Fruit fly (Drosophila melanogaster) whole organism, adult: Measurements from ENCODE around the gene Ts.

Experiments used
- CG11617 ChIP-seq: fragments of 200-800 bp; sonication (Bioruptor generic); optimal IDR thresholded peaks from 2 replicates; lab custom pipeline; 2017; ENCODE audit warnings: mild to moderate bottlenecking, missing biosample characterization, missing genetic modification reagents, missing genetic modification characterization
- CG12768 ChIP-seq: fragments of 200-800 bp; sonication (Bioruptor generic); optimal IDR thresholded peaks from 2 replicates; lab custom pipeline; 2017; ENCODE audit warnings: missing biosample characterization, missing genetic modification characterization, mild to moderate bottlenecking, moderate library complexity, missing genetic modification reagents
- CG14711 ChIP-seq: fragments of 200-800 bp; sonication (Bioruptor generic); optimal IDR thresholded peaks from 2 replicates; lab custom pipeline; 2018; ENCODE audit warnings: missing biosample characterization, mild to moderate bottlenecking, missing genetic modification characterization, moderate library complexity
- CG1620 ChIP-seq: fragments of 200-800 bp; sonication (Bioruptor generic); optimal IDR thresholded peaks from 2 replicates; lab custom pipeline; 2016; ENCODE audit warnings: missing biosample characterization, missing genetic modification characterization
- CG33017 ChIP-seq: fragments of 200-800 bp; sonication (Bioruptor generic); optimal IDR thresholded peaks from 2 replicates; lab custom pipeline; 2018; ENCODE audit warnings: missing biosample characterization, mild to moderate bottlenecking, missing genetic modification characterization, moderate library complexity
- CG5204 ChIP-seq: fragments of 200-800 bp; sonication (Bioruptor generic); optimal IDR thresholded peaks from 2 replicates; lab custom pipeline; 2016; ENCODE audit warnings: missing biosample characterization, missing genetic modification characterization
- CG7045 ChIP-seq: fragments of 200-800 bp; sonication (Bioruptor generic); optimal IDR thresholded peaks from 2 replicates; lab custom pipeline; 2017; ENCODE audit warnings: missing biosample characterization, mild to moderate bottlenecking, missing genetic modification characterization
- CG7101 ChIP-seq: fragments of 200-800 bp; sonication (Bioruptor generic); optimal IDR thresholded peaks from 2 replicates; lab custom pipeline; 2018; ENCODE audit warnings: missing biosample characterization, mild to moderate bottlenecking, missing genetic modification characterization, moderate library complexity
- Clk ChIP-seq: fragments of 200-800 bp; sonication (Bioruptor generic); optimal IDR thresholded peaks from 2 replicates; lab custom pipeline; 2017; ENCODE audit warnings: missing biosample characterization, missing genetic modification characterization
- Crg-1 ChIP-seq: fragments of 200-800 bp; sonication (Bioruptor generic); optimal IDR thresholded peaks from 2 replicates; lab custom pipeline; 2016; ENCODE audit warnings: missing biosample characterization, missing genetic modification characterization
- Hr96 ChIP-seq: fragments of 200-800 bp; sonication (Bioruptor generic); optimal IDR thresholded peaks from 2 replicates; lab custom pipeline; 2016; ENCODE audit warnings: missing biosample characterization, missing genetic modification characterization
- Mnt ChIP-seq: fragments of 200-800 bp; sonication (Bioruptor generic); optimal IDR thresholded peaks from 2 replicates; lab custom pipeline; 2016; ENCODE audit warnings: missing biosample characterization, mild to moderate bottlenecking, missing genetic modification characterization
- bab1 ChIP-seq: fragments of 200-800 bp; sonication (Bioruptor generic); optimal IDR thresholded peaks from 3 replicates; lab custom pipeline; 2019; ENCODE audit warnings: missing biosample characterization, mild to moderate bottlenecking, missing genetic modification characterization, moderate library complexity
- cic ChIP-seq: fragments of 200-800 bp; sonication (Bioruptor generic); optimal IDR thresholded peaks from 2 replicates; lab custom pipeline; 2017; ENCODE audit warnings: missing biosample characterization, mild to moderate bottlenecking, missing genetic modification characterization, moderate library complexity
- cnc ChIP-seq, 2 experiments: fragments of >200 bp; optimal IDR thresholded peaks; 2 replicates each; lab custom pipeline; 2017
- kay ChIP-seq: fragments of 200-800 bp; sonication (Bioruptor generic); peaks from one replicate; lab custom pipeline; 2016; ENCODE audit warnings: missing biosample characterization, missing genetic modification characterization, borderline replicate concordance
- ovo ChIP-seq: fragments of 200-800 bp; sonication (Bioruptor generic); optimal IDR thresholded peaks from 2 replicates; lab custom pipeline; 2016; ENCODE audit warnings: missing biosample characterization, missing genetic modification characterization
- pad ChIP-seq: fragments of 200-800 bp; sonication (Bioruptor generic); optimal IDR thresholded peaks from 3 replicates; lab custom pipeline; 2017; ENCODE audit warnings: missing biosample characterization, missing genetic modification characterization, mild to moderate bottlenecking, moderate library complexity, missing genetic modification reagents
- tj ChIP-seq: fragments of 200-800 bp; sonication (Bioruptor generic); optimal IDR thresholded peaks from 3 replicates; lab custom pipeline; 2017; ENCODE audit warnings: missing biosample characterization, mild to moderate bottlenecking, missing genetic modification characterization, moderate library complexity
- toe ChIP-seq: fragments of 200-800 bp; sonication (Bioruptor generic); optimal IDR thresholded peaks from 2 replicates; lab custom pipeline; 2016; ENCODE audit warnings: missing biosample characterization, missing genetic modification characterization

Gene Ts

DNA sequence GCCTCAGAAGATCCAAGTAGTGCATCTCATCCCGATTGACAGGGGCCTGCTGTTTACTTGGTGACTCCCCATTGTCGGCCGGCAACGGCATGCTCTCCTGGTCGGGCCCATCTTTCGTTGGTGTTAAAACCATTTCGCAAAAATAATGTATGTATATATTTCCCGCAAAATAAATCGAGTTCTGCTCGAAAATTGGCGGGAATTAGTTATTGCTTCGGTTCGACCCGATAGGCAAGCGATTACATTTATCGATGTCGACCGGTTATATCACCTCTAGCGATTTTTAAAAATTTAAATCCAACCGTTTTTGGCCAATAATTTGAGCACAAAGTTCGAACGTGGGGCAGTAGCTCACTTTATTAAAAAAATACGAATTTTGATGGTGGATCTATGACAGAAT, at the start of gene Ts:
TSS of gene Ts (minus strand) at position 201 of the 400 bp plus-strand sequence.
- TF ChIP-seq CG5204 (GFP tag; lab: Kevin White, UChicago) = no peak
- TF ChIP-seq bab1 (GFP tag; lab: Kevin White, UChicago) = peak; percentile 34

DNA sequence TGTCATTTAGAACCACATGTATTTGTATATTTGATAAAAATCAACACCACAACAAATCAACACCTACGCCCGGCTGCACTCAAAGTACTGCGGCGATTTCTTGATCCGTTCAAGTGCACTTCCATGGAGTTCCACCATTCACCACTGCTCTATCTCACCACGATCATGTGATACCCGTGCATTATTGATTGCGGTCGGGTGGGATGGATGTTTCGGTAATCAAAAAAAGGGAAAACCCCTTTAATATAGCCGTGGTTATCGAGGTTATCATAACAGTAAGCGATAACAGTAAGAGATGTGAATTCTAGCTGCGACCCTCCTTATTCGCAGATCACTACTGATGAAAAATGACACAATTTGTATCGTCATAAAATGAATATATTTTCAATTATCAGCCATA, 48.8 kb upstream of the Ts start, which contains the start of the genes CG17224 and CG17264:
TSS of gene CG17224 (minus strand) at position 97 of the 400 bp plus-strand sequence.
TSS of gene CG17264 (plus strand) at position 297 of the 400 bp plus-strand sequence.
- no peak for TF ChIP-seq toe (GFP tag; lab: Kevin White, UChicago)
- TF ChIP-seq CG33017 (tag; lab: Kevin White, UChicago) = no peak
- peak; percentile 30 for TF ChIP-seq bab1 (GFP tag; lab: Kevin White, UChicago)
- no peak for TF ChIP-seq CG5204 (GFP tag; lab: Kevin White, UChicago)
- TF ChIP-seq Mnt (GFP tag; lab: Kevin White, UChicago) = peak; percentile 58
- no peak for TF ChIP-seq Clk (GFP tag; lab: Kevin White, UChicago)
- TF ChIP-seq Crg-1 (GFP tag; lab: Kevin White, UChicago) = no peak
- TF ChIP-seq cic (GFP tag; lab: Kevin White, UChicago) = peak; percentile 25
- TF ChIP-seq CG12768 = no peak
- TF ChIP-seq tj = no peak
- no peak for TF ChIP-seq kay (GFP tag; lab: Kevin White, UChicago)
- TF ChIP-seq ovo (GFP tag; lab: Kevin White, UChicago) = no peak
- peak; percentile 11 for TF ChIP-seq CG14711 (tag; lab: Kevin White, UChicago)

DNA sequence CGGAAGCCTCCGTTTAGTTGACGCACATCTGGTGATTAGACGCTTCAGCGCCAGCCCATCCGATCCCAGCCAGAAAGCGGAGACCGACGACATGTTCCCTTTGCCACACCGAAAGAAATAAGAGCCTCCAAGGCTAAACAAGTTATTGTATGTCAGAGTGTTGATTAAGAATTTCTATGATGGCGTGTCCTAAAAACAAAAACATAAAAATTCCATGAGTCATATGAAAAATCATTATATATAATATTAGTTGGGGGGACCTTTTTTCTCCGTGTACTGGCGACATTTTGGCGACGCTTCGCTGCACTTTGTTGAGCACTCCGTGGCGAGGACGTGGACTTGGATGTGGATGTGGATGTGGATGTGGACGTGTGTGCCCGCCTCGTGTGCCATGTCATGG, 43.3 kb upstream of the Ts start:
- TF ChIP-seq CG5204 (GFP tag; lab: Kevin White, UChicago) (no peak), bab1 (GFP tag; lab: Kevin White, UChicago) (no peak), CG7101 (tag; lab: Kevin White, UChicago) (no peak), kay (GFP tag; lab: Kevin White, UChicago) (no peak), Clk (GFP tag; lab: Kevin White, UChicago) (no peak)

DNA sequence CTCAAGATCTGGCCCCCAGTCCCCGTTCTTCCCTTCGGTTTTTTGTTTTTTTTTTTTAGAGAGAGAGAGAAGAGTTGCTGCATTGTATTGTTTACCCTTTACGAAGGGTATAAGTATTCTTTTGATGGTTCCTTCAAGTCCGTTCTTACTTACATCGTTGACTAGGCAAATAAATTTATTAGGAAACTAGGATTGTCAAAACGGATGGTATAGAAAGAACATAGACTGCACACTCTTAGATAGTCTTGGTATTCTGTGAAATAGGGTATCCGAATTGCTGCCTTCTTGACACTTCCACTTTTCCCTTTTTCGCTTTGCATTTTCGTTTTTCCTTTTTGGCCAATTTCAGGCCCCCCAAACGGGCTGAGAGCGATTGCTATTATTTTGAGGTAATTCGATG, 42.0 kb upstream of the Ts start:
- no peak for TF ChIP-seq ovo (GFP tag; lab: Kevin White, UChicago)
- TF ChIP-seq CG11617 (GFP tag; lab: Kevin White, UChicago) = no peak
- TF ChIP-seq CG12768 = no peak
- TF ChIP-seq CG5204 (GFP tag; lab: Kevin White, UChicago) = no peak
- no peak for TF ChIP-seq cnc (optimal IDR thresholded peaks at IDR 0.05; lab: Kevin White, UChicago)
- TF ChIP-seq CG7045 (GFP tag; lab: Kevin White, UChicago) = no peak
- TF ChIP-seq CG7101 (tag; lab: Kevin White, UChicago) = no peak
- no peak for TF ChIP-seq CG33017 (tag; lab: Kevin White, UChicago)
- no peak for TF ChIP-seq tj
- TF ChIP-seq pad (GFP tag; lab: Kevin White, UChicago) = no peak
- TF ChIP-seq Clk (GFP tag; lab: Kevin White, UChicago) = no peak
- no peak for TF ChIP-seq CG14711 (tag; lab: Kevin White, UChicago)
- no peak for TF ChIP-seq CG1620
- TF ChIP-seq cic (GFP tag; lab: Kevin White, UChicago) = no peak
- no peak for TF ChIP-seq Hr96 (GFP tag; lab: Kevin White, UChicago)
- no peak for TF ChIP-seq Mnt (GFP tag; lab: Kevin White, UChicago)
- no peak for TF ChIP-seq Crg-1 (GFP tag; lab: Kevin White, UChicago)
- no peak for TF ChIP-seq kay (GFP tag; lab: Kevin White, UChicago)
- no peak for TF ChIP-seq toe (GFP tag; lab: Kevin White, UChicago)
- no peak for TF ChIP-seq bab1 (GFP tag; lab: Kevin White, UChicago)

DNA sequence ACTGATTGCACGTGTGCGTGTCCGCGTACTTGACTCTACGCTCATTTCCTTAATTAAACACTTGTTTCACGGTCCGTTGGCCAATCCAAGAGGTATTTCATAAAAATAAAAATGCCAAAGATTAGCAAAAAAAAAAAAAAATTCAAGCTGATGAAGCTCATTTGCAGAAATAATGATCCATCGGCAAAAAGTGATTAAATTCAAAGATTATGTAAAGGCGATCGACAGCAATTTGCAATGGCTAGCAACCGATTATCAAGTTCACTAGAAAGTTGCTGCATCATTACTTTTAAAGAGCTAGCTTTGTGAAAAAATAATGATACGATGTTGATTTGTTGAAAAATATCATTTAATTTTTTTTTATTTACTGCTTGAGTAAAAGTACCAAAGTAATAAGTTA, 40.0 kb upstream of the Ts start:
- TF ChIP-seq Clk (GFP tag; lab: Kevin White, UChicago) = no peak
- TF ChIP-seq pad (GFP tag; lab: Kevin White, UChicago) = no peak
- TF ChIP-seq ovo (GFP tag; lab: Kevin White, UChicago) = no peak
- peak; percentile 96 for TF ChIP-seq tj
- no peak for TF ChIP-seq Mnt (GFP tag; lab: Kevin White, UChicago)

DNA sequence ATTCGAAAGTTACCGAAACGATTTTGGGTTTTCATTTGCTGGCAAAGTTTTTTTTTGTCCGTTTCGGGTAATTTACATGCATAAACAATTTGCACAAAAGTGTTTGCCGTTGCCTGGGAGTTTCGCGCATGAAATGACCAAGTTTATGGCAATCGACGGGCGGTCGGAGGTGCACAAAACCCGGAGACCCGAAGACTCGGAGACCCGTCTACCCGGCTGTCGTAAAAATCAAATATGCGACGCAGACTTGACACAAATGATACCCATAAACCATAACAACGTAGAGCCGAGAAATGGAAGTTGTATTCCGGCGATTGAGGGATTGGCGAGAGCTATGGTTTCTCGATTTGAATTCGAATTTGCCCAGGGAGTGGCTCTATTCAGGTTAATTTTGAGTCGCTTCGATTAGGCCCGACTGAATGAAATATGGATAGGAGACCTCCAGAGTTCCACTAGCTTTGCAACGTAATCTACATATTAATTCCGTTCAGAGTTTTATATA, 37.5 kb upstream of the Ts start:
- TF ChIP-seq Mnt (GFP tag; lab: Kevin White, UChicago) (no peak), bab1 (GFP tag; lab: Kevin White, UChicago) (no peak), CG12768 (no peak)

DNA sequence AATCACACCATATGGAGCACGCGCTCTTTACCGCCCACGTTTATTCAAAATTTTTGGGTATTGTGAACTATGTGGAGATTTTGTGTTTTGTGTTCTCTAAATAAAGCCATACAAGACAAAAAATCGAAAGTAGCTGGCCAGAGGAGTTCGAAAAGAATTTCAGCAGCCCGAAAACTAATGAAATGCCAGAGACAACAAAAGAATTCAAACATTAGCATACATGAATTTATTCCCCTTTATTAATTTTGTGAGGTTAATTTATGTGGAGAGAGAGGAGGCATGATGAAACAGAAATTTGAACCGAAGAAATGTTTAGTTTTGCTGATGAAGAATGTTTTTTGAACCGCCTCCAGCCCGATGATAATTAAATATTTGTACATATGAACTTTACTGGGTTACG, 36.8 kb upstream of the Ts start:
- no peak for TF ChIP-seq Clk (GFP tag; lab: Kevin White, UChicago)
- no peak for TF ChIP-seq CG33017 (tag; lab: Kevin White, UChicago)
- no peak for TF ChIP-seq kay (GFP tag; lab: Kevin White, UChicago)

DNA sequence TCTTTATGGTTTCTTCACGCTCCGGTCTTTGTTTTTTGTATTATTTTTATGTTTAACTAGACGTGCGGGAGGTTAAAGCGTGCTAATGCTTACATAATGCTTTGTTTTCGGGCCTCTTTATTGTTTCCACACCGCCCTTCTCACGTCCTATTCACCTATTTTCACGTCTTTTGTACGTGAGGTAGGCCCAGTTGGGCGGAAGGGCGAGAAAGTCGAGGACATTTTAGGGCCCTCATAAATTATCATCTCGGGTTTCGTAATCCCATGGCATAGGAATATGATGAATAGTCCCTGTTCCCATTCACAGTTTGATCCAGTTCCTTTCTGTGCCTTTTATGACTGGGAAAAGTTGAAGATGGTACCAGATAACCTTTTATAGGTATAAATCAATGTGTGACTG, 36.0 kb upstream of the Ts start:
- no peak for TF ChIP-seq CG14711 (tag; lab: Kevin White, UChicago)
- TF ChIP-seq ovo (GFP tag; lab: Kevin White, UChicago) = no peak
- no peak for TF ChIP-seq CG11617 (GFP tag; lab: Kevin White, UChicago)
- no peak for TF ChIP-seq cic (GFP tag; lab: Kevin White, UChicago)
- no peak for TF ChIP-seq Clk (GFP tag; lab: Kevin White, UChicago)
- TF ChIP-seq Crg-1 (GFP tag; lab: Kevin White, UChicago) = no peak
- TF ChIP-seq bab1 (GFP tag; lab: Kevin White, UChicago) = no peak
- TF ChIP-seq Mnt (GFP tag; lab: Kevin White, UChicago) = no peak
- no peak for TF ChIP-seq toe (GFP tag; lab: Kevin White, UChicago)
- TF ChIP-seq CG7045 (GFP tag; lab: Kevin White, UChicago) = no peak
- no peak for TF ChIP-seq tj
- TF ChIP-seq pad (GFP tag; lab: Kevin White, UChicago) = no peak
- no peak for TF ChIP-seq cnc (optimal IDR thresholded peaks at IDR 0.05; lab: Kevin White, UChicago)
- TF ChIP-seq Hr96 (GFP tag; lab: Kevin White, UChicago) = no peak
- no peak for TF ChIP-seq CG12768
- TF ChIP-seq CG5204 (GFP tag; lab: Kevin White, UChicago) = no peak
- TF ChIP-seq CG33017 (tag; lab: Kevin White, UChicago) = no peak
- TF ChIP-seq CG1620 = no peak
